Worm (Caenorhabditis elegans): ENCODE data around the gene Y116A8C.30.

- TF ChIP-seq rnt-1 (tag; optimal IDR thresholded peaks at IDR 0.05) (no peak), Y22D7AL.16 (tag; optimal IDR thresholded peaks at IDR 0.05) (no peak), tbx-7 (tag; optimal IDR thresholded peaks at IDR 0.05) (no peak), sox-4 (tag; optimal IDR thresholded peaks at IDR 0.05) (no peak), nhr-11 (tag; optimal IDR thresholded peaks at IDR 0.05) (no peak), lin-11 (tag; optimal IDR thresholded peaks at IDR 0.05) (no peak), pha-4 (tag; optimal IDR thresholded peaks at IDR 0.05) (no peak), pqm-1 (tag; optimal IDR thresholded peaks at IDR 0.05) (no peak), odd-2 (tag; optimal IDR thresholded peaks at IDR 0.05) (no peak), fkh-10 (GFP tag; optimal IDR thresholded peaks at IDR 0.05) (no peak)
Measured at ce11 chrIV:17116821-17117220, 13.3 kb upstream of the Y116A8C.30 start.

Data from whole organism, late embryonic.